Worm (Caenorhabditis elegans) whole organism, L4/young adult: ENCODE results near the gene nspb-8.

ENCODE experiments used
- W03F9.2 ChIP-seq: fragments of 150-350 bp; optimal IDR thresholded peaks from 2 replicates; lab custom pipeline; 2014; ENCODE audit warnings: missing biosample characterization, missing genetic modification characterization
- dao-5 ChIP-seq: sonication (generic microtip); optimal IDR thresholded peaks from 2 replicates; lab custom pipeline; 2016; ENCODE audit warnings: missing genotype, missing genetic modification characterization, moderate library complexity, missing compliant biosample characterization
- him-1 ChIP-seq: sonication (generic microtip); optimal IDR thresholded peaks from 2 replicates; lab custom pipeline; 2016; ENCODE audit warnings: missing genotype, missing genetic modification reagents, missing genetic modification characterization, missing compliant biosample characterization

Gene nspb-8

DNA sequence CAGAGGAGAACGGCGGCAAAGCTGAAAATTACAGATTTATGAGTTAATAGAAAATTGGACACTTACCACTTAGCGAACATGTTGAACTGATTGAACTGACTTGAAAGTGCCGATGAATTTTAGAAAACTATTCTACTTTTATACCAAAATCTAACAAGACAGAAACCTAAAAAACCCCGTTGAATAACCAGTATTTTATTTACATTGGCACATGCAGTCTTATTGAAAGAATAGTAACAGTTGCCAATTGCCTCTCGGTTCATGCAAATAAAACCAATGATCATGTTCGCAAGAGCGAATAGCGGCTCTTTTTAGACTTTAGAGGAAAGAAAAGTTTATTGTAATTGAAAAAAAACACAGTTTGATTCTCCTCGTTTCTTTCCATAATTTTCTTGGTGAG is 7.7 kb upstream of the nspb-8 start, which contains the start of gene nspb-10:
TSS of gene nspb-10 (minus strand) at position 101 of the 400 bp plus-strand sequence.
- no peak for TF ChIP-seq him-1
- TF ChIP-seq dao-5 (tag; lab: Kevin White, UChicago), result no peak
- TF ChIP-seq W03F9.2 (tag; lab: Kevin White, UChicago), result no peak

DNA sequence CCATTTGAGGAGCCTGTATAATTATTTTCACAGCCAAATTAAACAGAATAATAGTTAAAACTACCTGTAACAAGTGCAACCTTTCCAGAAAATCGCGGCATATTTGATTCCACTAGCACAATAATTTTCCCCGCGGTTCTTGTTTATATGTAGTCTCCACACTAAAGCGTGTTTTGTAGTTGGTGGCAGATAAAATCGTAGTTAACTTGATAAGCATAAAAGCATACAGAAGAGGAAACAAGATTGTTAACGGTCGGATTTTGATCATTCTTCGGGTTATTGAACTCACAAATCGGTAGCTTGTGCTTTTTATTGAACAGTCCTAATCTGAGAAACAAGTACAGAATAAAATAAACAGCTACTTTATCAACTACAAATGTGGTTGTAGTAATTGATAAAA is 7.0 kb upstream of the nspb-8 start, which contains the start of gene C01G12.5:
TSS of gene C01G12.5 (minus strand) at position 101 of the 400 bp plus-strand sequence.
- TF ChIP-seq dao-5 (tag; lab: Kevin White, UChicago) (no peak), W03F9.2 (tag; lab: Kevin White, UChicago) (no peak), him-1 (no peak)

DNA sequence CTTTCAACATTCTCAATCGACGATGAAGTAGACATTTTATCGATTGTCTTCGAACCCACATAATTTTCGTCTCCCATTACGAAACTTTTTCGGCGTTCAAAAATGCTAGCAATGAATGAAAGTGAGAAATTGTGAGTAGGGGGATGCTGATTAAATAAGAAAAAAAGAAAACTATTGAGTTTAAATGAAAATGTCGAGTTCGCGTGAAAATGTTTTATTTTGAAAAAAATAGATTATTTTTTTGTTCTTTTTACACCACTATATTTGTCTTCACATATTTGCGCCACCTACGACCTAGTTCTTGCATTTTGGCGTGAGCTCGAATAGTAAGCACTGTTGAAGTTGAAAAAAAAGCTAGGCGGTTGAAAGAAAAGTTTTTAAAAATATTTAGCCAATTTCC is 1.8 kb upstream of the nspb-8 start, which contains the start of gene C01G12.3:
TSS of gene C01G12.3 (minus strand) at position 101 of the 400 bp plus-strand sequence.
- no peak for TF ChIP-seq him-1
- no peak for TF ChIP-seq dao-5 (tag; lab: Kevin White, UChicago)
- no peak for TF ChIP-seq W03F9.2 (tag; lab: Kevin White, UChicago)

DNA sequence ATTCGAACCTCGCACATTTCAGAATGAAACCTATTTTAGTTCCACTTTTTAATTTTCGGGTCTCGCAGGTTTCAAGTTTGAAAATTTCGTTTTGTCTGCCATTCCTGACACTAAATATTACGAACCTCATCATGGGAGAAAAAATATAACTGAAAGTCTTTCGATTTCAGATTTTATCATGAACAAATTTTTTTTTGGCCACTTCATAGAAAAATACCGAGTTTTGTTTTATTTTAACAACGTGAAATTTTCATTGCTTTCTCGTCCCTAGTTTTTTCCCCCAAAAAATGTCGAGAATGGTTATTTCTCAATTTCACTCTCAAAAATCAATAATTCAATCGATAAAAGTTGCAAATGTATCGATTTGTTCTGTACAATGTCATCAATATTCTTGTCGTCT is 1.7 kb downstream of the nspb-8 start, which contains the start of gene C01G12.9:
TSS of gene C01G12.9 (plus strand) at position 301 of the 400 bp plus-strand sequence.
- no peak for TF ChIP-seq him-1
- no peak for TF ChIP-seq dao-5 (tag; lab: Kevin White, UChicago)
- TF ChIP-seq W03F9.2 (tag; lab: Kevin White, UChicago), result no peak

DNA sequence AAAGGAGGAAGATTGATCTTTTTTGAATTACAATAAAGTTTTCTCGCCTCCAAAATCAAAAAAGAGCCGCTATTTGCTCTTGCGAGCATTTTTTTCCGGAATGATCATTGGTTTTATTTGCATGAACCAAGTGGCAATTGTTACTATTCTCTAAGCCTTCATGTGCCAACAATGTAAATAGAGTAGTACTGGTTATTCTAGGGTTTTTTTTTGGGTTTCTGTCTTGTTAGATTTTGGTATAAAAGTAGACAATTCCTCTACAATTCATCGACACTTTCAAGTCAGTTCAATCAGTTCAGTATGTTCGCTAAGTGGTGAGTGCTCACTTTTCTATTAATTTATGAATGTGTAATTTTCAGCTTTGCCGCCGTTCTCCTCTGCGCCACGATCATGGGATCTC is 2.4 kb downstream of the nspb-8 start, which contains the start of gene nspb-7:
TSS of gene nspb-7 (plus strand) at position 301 of the 400 bp plus-strand sequence.
- no peak for TF ChIP-seq him-1
- no peak for TF ChIP-seq dao-5 (tag; lab: Kevin White, UChicago)
- no peak for TF ChIP-seq W03F9.2 (tag; lab: Kevin White, UChicago)

DNA sequence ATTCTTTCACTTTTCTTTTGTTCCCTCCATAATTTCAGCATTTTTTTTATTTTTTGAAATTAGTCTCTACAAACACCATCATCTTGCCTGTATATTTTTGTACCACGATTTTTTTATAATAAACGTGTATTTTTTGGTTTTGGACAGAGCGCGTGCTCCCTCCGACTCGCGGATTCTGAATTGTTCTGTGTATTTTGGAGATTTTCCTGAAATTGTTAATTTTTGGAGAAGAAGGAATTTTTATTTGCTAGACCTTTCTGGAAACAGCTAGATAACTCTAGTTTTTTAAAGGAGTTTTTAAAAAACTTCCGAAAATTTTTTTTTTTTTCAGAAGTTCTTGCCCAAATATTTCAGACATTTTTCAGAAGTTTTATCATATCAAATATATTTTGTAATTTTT is 4.0 kb downstream of the nspb-8 start, which contains the start of gene C01G12.13:
TSS of gene C01G12.13 (plus strand) at position 301 of the 400 bp plus-strand sequence.
- TF ChIP-seq him-1 (no peak), W03F9.2 (tag; lab: Kevin White, UChicago) (no peak), dao-5 (tag; lab: Kevin White, UChicago) (no peak)

DNA sequence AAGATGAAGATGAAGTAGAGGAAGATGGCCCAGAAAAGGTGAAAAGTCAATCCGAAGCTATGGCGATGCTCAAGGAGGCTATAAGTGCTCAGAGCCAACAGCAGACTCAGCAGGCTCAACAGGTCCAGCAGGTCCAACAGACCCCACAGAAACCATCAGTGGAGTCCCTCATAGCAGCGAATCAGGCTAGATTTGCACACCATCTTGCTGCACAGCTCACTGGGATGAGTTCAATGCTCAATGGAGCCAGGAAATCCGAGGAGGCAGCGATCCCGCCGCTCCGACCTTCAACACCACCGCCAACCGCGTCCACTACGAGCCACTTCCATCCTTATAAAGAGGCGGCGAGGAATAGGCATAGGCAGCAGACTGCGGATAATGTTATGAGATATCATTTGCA is 5.7 kb downstream of the nspb-8 start:
- no peak for TF ChIP-seq him-1
- TF ChIP-seq dao-5 (tag; lab: Kevin White, UChicago), result no peak
- no peak for TF ChIP-seq W03F9.2 (tag; lab: Kevin White, UChicago)

DNA sequence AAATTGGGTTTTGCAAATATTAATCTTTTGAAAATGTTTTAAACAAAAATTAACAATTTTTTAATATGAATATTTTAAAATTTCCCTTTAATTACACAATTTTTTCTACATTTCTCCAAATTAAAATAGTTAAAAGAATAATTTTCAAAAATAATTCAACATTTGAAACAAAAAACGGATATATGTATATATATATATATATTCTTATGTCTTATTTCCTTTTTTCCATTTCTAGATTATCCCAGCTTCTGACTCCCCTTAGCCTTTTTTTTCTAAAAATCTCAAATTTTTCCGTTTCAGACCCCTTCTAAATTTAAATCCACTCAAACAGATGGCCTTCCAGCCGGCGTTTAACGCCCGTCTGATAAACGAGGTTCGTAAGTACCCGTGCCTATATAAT is 7.1 kb downstream of the nspb-8 start, which contains the start of gene madf-5:
TSS of gene madf-5 (plus strand) at position 301 of the 400 bp plus-strand sequence.
- no peak for TF ChIP-seq him-1
- TF ChIP-seq W03F9.2 (tag; lab: Kevin White, UChicago), result no peak
- no peak for TF ChIP-seq dao-5 (tag; lab: Kevin White, UChicago)

DNA sequence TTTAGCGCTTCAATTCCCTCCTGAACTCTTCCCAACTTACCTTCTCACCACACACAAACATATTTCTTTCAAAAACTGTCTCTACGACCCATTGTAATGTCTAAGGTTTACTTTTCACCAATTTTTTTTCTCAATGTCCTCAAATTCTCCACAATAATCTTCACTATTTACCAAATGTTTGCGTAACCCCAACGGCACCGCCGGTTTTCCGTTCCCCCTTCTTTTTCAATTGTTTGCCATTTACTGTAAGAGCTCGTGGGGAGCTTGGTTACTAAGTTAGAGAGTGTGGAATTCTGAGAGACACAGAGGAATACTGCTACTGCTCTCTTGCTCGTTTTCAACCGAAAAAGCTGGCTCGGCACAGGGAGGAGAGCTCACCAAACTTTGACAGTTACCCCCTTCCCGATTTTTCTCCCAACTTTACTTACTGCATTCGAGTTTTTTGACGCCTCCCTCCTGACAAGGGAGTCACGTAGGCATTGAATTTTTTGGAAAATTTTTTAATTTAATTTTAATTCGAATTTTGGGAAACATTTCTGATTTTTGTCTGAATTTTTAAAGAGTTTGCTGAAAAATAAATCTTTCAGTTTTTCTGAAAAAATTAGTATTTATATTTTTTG is 9.8 kb downstream of the nspb-8 start:
- TF ChIP-seq W03F9.2 (tag; lab: Kevin White, UChicago) (no peak), dao-5 (tag; lab: Kevin White, UChicago) (no peak), him-1 (no peak)

DNA sequence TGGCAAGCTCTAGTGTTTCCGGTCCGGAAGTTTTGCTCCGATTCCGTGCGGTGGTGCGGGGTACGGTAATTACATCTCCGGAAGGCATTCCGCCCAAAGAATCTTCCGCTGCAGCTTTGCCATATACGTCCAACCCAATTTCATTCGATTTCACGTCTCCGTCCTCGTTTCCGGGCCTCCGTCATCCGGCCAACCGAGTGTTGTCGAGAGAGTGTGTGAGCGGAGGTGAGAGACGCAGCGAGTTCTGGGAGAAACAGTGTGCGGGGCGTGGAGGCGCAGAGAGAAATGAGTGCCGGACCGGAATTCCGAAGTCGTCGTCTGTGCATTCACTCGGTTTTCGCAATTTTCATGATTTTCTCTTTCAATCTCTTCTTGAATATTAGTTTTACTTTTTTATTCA is 11.1 kb downstream of the nspb-8 start:
- TF ChIP-seq W03F9.2 (tag; lab: Kevin White, UChicago), result no peak

DNA sequence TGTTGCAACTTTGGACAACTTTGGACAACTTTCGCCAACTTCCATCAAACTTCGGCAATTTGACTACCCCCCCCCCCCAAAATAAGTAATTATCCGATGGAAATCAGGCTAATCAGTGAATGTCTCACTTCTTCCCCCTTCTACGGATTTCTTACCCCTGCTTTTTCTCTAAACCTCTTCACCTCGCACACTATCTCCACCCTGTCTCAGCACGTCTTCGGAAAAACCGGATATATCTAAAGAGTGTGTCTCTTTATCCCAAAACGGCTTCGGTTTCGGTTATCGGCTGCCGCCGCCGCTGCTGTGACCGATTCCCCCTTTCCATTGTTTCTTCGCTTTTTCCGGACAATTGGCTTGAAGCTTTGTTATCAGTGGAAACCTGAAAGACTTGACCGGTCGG is 12.6 kb downstream of the nspb-8 start:
- TF ChIP-seq dao-5 (tag; lab: Kevin White, UChicago) (no peak), W03F9.2 (tag; lab: Kevin White, UChicago) (no peak), him-1 (no peak)

DNA sequence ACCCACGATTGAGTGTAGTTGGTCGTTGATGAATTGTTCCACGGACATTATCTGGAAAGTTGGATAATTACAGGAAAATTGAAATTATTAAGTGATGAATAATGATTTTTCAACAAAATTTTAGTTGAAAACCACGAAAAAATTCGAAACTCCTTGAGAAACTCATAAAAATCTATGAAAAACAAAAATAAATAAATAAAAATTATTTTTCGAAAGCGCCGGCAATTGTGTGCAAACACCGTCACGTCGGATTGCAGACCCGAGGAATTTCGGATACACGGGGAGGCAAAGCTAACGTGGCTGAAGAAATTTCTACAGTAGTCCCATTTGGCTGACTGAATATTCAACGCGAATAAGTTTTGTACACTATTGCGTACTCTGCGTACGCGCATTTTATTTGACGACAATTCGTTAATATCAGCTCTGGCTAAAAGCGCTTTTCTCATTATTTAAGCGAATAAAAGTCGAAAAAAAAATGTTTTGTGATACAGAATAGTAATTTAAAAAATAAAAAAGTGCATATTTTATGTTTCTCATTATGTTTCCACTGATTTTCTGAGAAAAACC is 18.8 kb downstream of the nspb-8 start, which contains the start of gene mog-4:
TSS of gene mog-4 (minus strand) at position 51 of the 567 bp plus-strand sequence.
- TF ChIP-seq him-1 (peak; percentile 96), dao-5 (tag; lab: Kevin White, UChicago) (peak; percentile 38), W03F9.2 (tag; lab: Kevin White, UChicago) (peak; percentile 88)

DNA sequence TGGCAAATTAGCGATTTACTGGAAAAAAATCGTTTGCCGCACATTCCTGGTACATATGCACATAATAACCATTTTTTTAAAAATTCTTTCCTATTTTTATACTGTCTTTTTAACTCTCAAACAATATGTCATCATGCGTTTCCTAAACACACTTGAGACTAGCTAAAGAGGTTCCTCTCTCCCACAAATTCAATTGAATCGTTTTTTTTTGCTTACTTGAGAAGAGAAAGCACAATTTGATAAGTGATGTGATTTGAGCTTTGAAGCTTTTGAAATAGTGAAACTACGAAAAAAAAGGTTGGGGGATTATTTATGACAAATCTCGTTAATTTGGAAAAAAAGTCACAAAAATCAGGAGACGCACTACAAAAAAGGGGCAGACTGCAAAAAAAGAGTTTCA is 25.4 kb downstream of the nspb-8 start:
- no peak for TF ChIP-seq dao-5 (tag; lab: Kevin White, UChicago)
- no peak for TF ChIP-seq W03F9.2 (tag; lab: Kevin White, UChicago)
- TF ChIP-seq him-1, result no peak

DNA sequence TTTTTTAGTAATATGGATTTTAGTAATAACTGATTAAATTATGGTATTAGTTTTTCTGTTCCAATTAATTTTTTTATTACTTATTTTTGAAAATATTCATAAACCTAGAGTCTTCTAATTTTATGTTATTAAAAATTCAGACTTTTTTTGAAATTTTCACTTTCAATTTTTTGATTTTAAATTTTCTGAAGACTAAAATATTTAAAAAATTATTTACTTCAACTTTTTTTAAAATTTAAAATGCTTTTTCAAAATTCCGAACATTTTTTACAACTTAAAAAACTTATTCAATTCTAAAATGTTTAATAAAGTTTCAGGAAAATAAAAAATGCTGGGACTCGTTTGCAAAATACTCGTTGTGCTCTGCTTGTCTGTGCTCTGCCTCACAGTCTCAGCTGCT is 29.8 kb downstream of the nspb-8 start, which contains the start of gene nlp-41:
TSS of gene nlp-41 (plus strand) at position 301 of the 400 bp plus-strand sequence.
- no peak for TF ChIP-seq W03F9.2 (tag; lab: Kevin White, UChicago)
- no peak for TF ChIP-seq dao-5 (tag; lab: Kevin White, UChicago)
- TF ChIP-seq him-1, result no peak
